Fruit fly (Drosophila melanogaster) whole organism, wandering third instar larva: Measurements from ENCODE around the gene ClpX.
A peak's percentile ranks its signal among the peaks of the same experiment; 100 is the strongest.

Experiments used
- Abd-B ChIP-seq: fragments of >200 bp; optimal IDR thresholded peaks from 2 replicates; lab custom pipeline; 2017; ENCODE audit warnings: missing biosample characterization, missing genetic modification characterization
- CG32264 ChIP-seq: fragments of 200-800 bp; sonication (Bioruptor generic); optimal IDR thresholded peaks from 2 replicates; lab custom pipeline; 2016; ENCODE audit warnings: missing biosample characterization, missing genetic modification characterization
- CG9705 ChIP-seq: fragments of 200-800 bp; sonication (Bioruptor generic); optimal IDR thresholded peaks from 2 replicates; lab custom pipeline; 2018; ENCODE audit warnings: missing biosample characterization, mild to moderate bottlenecking, missing genetic modification characterization
- Dfd ChIP-seq: fragments of >200 bp; optimal IDR thresholded peaks from 2 replicates; lab custom pipeline; 2017; ENCODE audit warnings: missing biosample characterization, missing genetic modification characterization
- GATAd ChIP-seq: sonication (Bioruptor generic); optimal IDR thresholded peaks from 2 replicates; lab custom pipeline; 2016; ENCODE audit warnings: missing biosample characterization, missing genetic modification characterization
- Hnf4 ChIP-seq: fragments of 200-800 bp; sonication (Bioruptor generic); optimal IDR thresholded peaks from 2 replicates; lab custom pipeline; 2016; ENCODE audit warnings: missing biosample characterization, mild to moderate bottlenecking, missing genetic modification characterization
- Hr83 ChIP-seq: fragments of 200-300 bp; sonication (Bioruptor generic); optimal IDR thresholded peaks from 2 replicates; lab custom pipeline; 2016; ENCODE audit warnings: missing biosample characterization, mild to moderate bottlenecking, missing genetic modification characterization, moderate library complexity; ENCODE audit not compliant: poor library complexity, severe bottlenecking
- Jra ChIP-seq: sonication (Bioruptor generic); optimal IDR thresholded peaks from 2 replicates; lab custom pipeline; 2016; ENCODE audit warnings: missing biosample characterization, missing genetic modification characterization
- OdsH ChIP-seq: fragments of 200-800 bp; sonication (Bioruptor generic); optimal IDR thresholded peaks from 2 replicates; lab custom pipeline; 2016; ENCODE audit warnings: missing biosample characterization, mild to moderate bottlenecking, missing genetic modification characterization
- Rel ChIP-seq, 2 experiments: fragments of 200-800 bp; sonication (Bioruptor generic) in 1 of 2; optimal IDR thresholded peaks; 2 replicates in 1 of 2; 3 replicates in 1 of 2; lab custom pipeline; 2016 to 2019; ENCODE audit warnings: mild to moderate bottlenecking in 2 of 2, missing biosample characterization in 2 of 2, missing genetic modification characterization in 2 of 2, moderate library complexity in 1 of 2
- Sp1 ChIP-seq: fragments of 200-800 bp; sonication (Bioruptor generic); optimal IDR thresholded peaks from 3 replicates; lab custom pipeline; 2019; ENCODE audit warnings: missing biosample characterization, mild to moderate bottlenecking, missing genetic modification characterization, moderate library complexity
- Vsx2 ChIP-seq: fragments of 200-300, 225-300 bp; sonication (Bioruptor generic); optimal IDR thresholded peaks from 2 replicates; lab custom pipeline; 2018; ENCODE audit warnings: missing biosample characterization, missing genetic modification characterization; ENCODE audit not compliant: partially characterized antibody
- br ChIP-seq: fragments of 200-800 bp; sonication (Bioruptor generic); optimal IDR thresholded peaks from 2 replicates; lab custom pipeline; 2016; ENCODE audit warnings: missing biosample characterization, missing genetic modification characterization
- brk ChIP-seq: fragments of 200-800 bp; sonication (Bioruptor generic); optimal IDR thresholded peaks from 2 replicates; lab custom pipeline; 2016; ENCODE audit warnings: missing biosample characterization, mild to moderate bottlenecking, missing genetic modification characterization
- dl ChIP-seq, 2 experiments: fragments of 175-275, 200-275 bp in 1 of 2; fragments of 200-275 bp in 1 of 2; sonication (Bioruptor generic); optimal IDR thresholded peaks; lab custom pipeline; 2018; ENCODE audit warnings: mild to moderate bottlenecking in 2 of 2, missing biosample characterization in 2 of 2, missing genetic modification characterization in 2 of 2, moderate library complexity in 2 of 2; ENCODE audit not compliant: partially characterized antibody in 2 of 2, insufficient read depth in 1 of 2
- dmrt93B ChIP-seq: fragments of 200-800 bp; sonication (Bioruptor generic); optimal IDR thresholded peaks from 2 replicates; lab custom pipeline; 2018; ENCODE audit warnings: missing biosample characterization, mild to moderate bottlenecking, missing genetic modification characterization
- dsf ChIP-seq: sonication (Bioruptor generic); optimal IDR thresholded peaks from 2 replicates; lab custom pipeline; 2016; ENCODE audit warnings: missing biosample characterization, missing genetic modification characterization, borderline replicate concordance
- ey ChIP-seq: fragments of 200-800 bp; sonication (Bioruptor generic); optimal IDR thresholded peaks from 2 replicates; lab custom pipeline; 2016; ENCODE audit warnings: missing biosample characterization, missing genetic modification characterization
- foxo ChIP-seq, 2 experiments: fragments of 200-800 bp; sonication (Bioruptor generic); optimal IDR thresholded peaks; 2 replicates in 1 of 2; 3 replicates in 1 of 2; lab custom pipeline; 2016 to 2017; ENCODE audit warnings: missing biosample characterization in 2 of 2, missing genetic modification characterization in 2 of 2
- fru ChIP-seq: fragments of 200-800 bp; sonication (Bioruptor generic); optimal IDR thresholded peaks from 3 replicates; lab custom pipeline; 2016; ENCODE audit warnings: missing biosample characterization, mild to moderate bottlenecking, missing genetic modification characterization
- h ChIP-seq: fragments of 200-800 bp; sonication (Bioruptor generic); optimal IDR thresholded peaks from 3 replicates; lab custom pipeline; 2016; ENCODE audit warnings: missing biosample characterization, mild to moderate bottlenecking, missing genetic modification characterization
- jim ChIP-seq: fragments of 175-275, 200-325 bp; sonication (Bioruptor generic); optimal IDR thresholded peaks from 2 replicates; lab custom pipeline; 2016; ENCODE audit warnings: missing biosample characterization, mild to moderate bottlenecking, missing genetic modification characterization
- psq ChIP-seq: fragments of 200-800 bp; sonication (Bioruptor generic); optimal IDR thresholded peaks from 3 replicates; lab custom pipeline; 2017; ENCODE audit warnings: missing biosample characterization, mild to moderate bottlenecking, missing genetic modification characterization, moderate library complexity
- rgr ChIP-seq: fragments of 200-800 bp; sonication (Bioruptor generic); optimal IDR thresholded peaks from 3 replicates; lab custom pipeline; 2016; ENCODE audit warnings: missing biosample characterization, mild to moderate bottlenecking, missing genetic modification characterization
- sage ChIP-seq: fragments of 200-800 bp; sonication (Bioruptor generic); optimal IDR thresholded peaks from 2 replicates; lab custom pipeline; 2016; ENCODE audit warnings: missing biosample characterization, mild to moderate bottlenecking, missing genetic modification characterization
- sv ChIP-seq: fragments of 200-800 bp; sonication (Bioruptor generic); optimal IDR thresholded peaks from 3 replicates; lab custom pipeline; 2016; ENCODE audit warnings: missing biosample characterization, missing genetic modification characterization
- usp ChIP-seq: fragments of >200 bp; optimal IDR thresholded peaks from 2 replicates; lab custom pipeline; 2017; ENCODE audit warnings: missing biosample characterization, missing genetic modification characterization

ClpX gene

dm6 chr3R:19858017-19858659 lies 45.4 kb downstream of the ClpX start:
- peak; percentile 67 for TF ChIP-seq sage (GFP tag; lab: Kevin White, UChicago)
- peak; percentile 81 for TF ChIP-seq brk
- TF ChIP-seq Vsx2 (GFP tag; lab: Kevin White, UChicago): no peak
- peak; percentile 99 for TF ChIP-seq Hr83 (GFP tag; lab: Kevin White, UChicago)
- peak; percentile 74 for TF ChIP-seq fru (GFP tag; lab: Kevin White, UChicago)
- no peak for TF ChIP-seq sv (GFP tag; lab: Kevin White, UChicago)
- peak; percentile 38 for TF ChIP-seq ey (GFP tag; lab: Kevin White, UChicago)
- peak; percentile 82 for TF ChIP-seq CG32264 (GFP tag; lab: Kevin White, UChicago)
- peak; percentile 90 for TF ChIP-seq h (GFP tag; lab: Kevin White, UChicago)
- TF ChIP-seq rgr (GFP tag; lab: Kevin White, UChicago): peak; percentile 90
- TF ChIP-seq OdsH: peak; percentile 90
- TF ChIP-seq dl (GFP tag; optimal IDR thresholded peaks at IDR 0.05; lab: Kevin White, UChicago; ENCODE audit: insufficient read depth in 1 of 2, partially characterized antibody in 2 of 2): no peak
- peak; percentile 78 for TF ChIP-seq jim (GFP tag; lab: Kevin White, UChicago)
- peak; percentile 88 for TF ChIP-seq br (GFP tag; lab: Kevin White, UChicago)
- no peak for TF ChIP-seq Dfd (GFP tag; lab: Kevin White, UChicago)
- TF ChIP-seq CG9705 (GFP tag; lab: Kevin White, UChicago): peak; percentile 28
- TF ChIP-seq psq (GFP tag; lab: Kevin White, UChicago): peak; percentile 66
- TF ChIP-seq Abd-B (GFP tag; lab: Kevin White, UChicago): no peak
- peak; percentile 67 for TF ChIP-seq Sp1
- no peak for TF ChIP-seq usp
- peak; percentile 90 for TF ChIP-seq Hnf4 (GFP tag; lab: Kevin White, UChicago)
- peak; percentile 76 for TF ChIP-seq Rel (GFP tag; optimal IDR thresholded peaks at IDR 0.05; lab: Kevin White, UChicago)
- TF ChIP-seq Rel (tag; optimal IDR thresholded peaks at IDR 0.05; lab: Kevin White, UChicago): peak; percentile 76
- TF ChIP-seq Jra (GFP tag; lab: Kevin White, UChicago): peak; percentile 81
- TF ChIP-seq dsf (GFP tag; lab: Kevin White, UChicago): peak; percentile 52
- no peak for TF ChIP-seq dmrt93B
- TF ChIP-seq foxo (GFP tag; optimal IDR thresholded peaks at IDR 0.05; lab: Kevin White, UChicago): peak; percentile 62 to 84
- TF ChIP-seq GATAd (GFP tag; lab: Kevin White, UChicago): peak; percentile 13

dm6 chr3R:19847591-19848256 lies 55.8 kb downstream of the ClpX start:
- TF ChIP-seq Rel (GFP tag; optimal IDR thresholded peaks at IDR 0.05; lab: Kevin White, UChicago): no peak
- TF ChIP-seq Rel (tag; optimal IDR thresholded peaks at IDR 0.05; lab: Kevin White, UChicago): peak; percentile 79
- no peak for TF ChIP-seq jim (GFP tag; lab: Kevin White, UChicago)
- TF ChIP-seq, all 38 proteins: peak for 1
